Worm (Caenorhabditis elegans) whole organism, early embryonic: Measurements from ENCODE around the gene flh-1.

ENCODE experiments used
- B0310.2 ChIP-seq: sonication (generic microtip); optimal IDR thresholded peaks from 2 replicates; lab custom pipeline; 2016; ENCODE audit warnings: mild to moderate bottlenecking, missing genetic modification characterization, missing compliant biosample characterization
- aly-1 ChIP-seq: sonication (generic microtip); optimal IDR thresholded peaks from 2 replicates; lab custom pipeline; 2016; ENCODE audit warnings: missing genetic modification characterization, missing compliant biosample characterization
- ama-1 ChIP-seq: fragments of 150-350 bp; optimal IDR thresholded peaks from 2 replicates; lab custom pipeline; 2014
- ceh-13 ChIP-seq: fragments of 200-800 bp; sonication (Bioruptor generic); optimal IDR thresholded peaks from 2 replicates; lab custom pipeline; 2018; ENCODE audit warnings: mild to moderate bottlenecking, missing genetic modification characterization, missing compliant biosample characterization
- ceh-36 ChIP-seq: sonication (generic microtip); optimal IDR thresholded peaks from 2 replicates; lab custom pipeline; 2016; ENCODE audit warnings: missing genetic modification characterization, inconsistent platforms, missing compliant biosample characterization
- flt-1 ChIP-seq: fragments of 200-800 bp; sonication (Bioruptor generic); IDR thresholded peaks from 2 replicates; pipeline ENCODE4 v1.3.6; 2022; ENCODE audit warnings: missing genetic modification characterization, missing compliant biosample characterization
- hmbx-1 ChIP-seq: sonication (generic microtip); optimal IDR thresholded peaks from 2 replicates; lab custom pipeline; 2016; ENCODE audit warnings: mild to moderate bottlenecking, missing genetic modification characterization, missing compliant biosample characterization
- sea-1 ChIP-seq: fragments of 200-800 bp; sonication (Bioruptor generic); conservative IDR thresholded peaks from 2 replicates; pipeline ENCODE4 v1.3.6; 2022; ENCODE audit warnings: missing genetic modification characterization, missing compliant biosample characterization
- tbx-11 ChIP-seq: fragments of 200-800 bp; sonication (Bioruptor generic); IDR thresholded peaks from 2 replicates; pipeline ENCODE4 v1.3.6; 2022; ENCODE audit warnings: missing genetic modification characterization, missing compliant biosample characterization
- tbx-37 ChIP-seq: fragments of 200-800 bp; sonication (Bioruptor generic); conservative IDR thresholded peaks from 2 replicates; pipeline ENCODE4 v1.3.6; 2022; ENCODE audit warnings: missing genetic modification reagents, missing genetic modification characterization, missing compliant biosample characterization

DNA sequence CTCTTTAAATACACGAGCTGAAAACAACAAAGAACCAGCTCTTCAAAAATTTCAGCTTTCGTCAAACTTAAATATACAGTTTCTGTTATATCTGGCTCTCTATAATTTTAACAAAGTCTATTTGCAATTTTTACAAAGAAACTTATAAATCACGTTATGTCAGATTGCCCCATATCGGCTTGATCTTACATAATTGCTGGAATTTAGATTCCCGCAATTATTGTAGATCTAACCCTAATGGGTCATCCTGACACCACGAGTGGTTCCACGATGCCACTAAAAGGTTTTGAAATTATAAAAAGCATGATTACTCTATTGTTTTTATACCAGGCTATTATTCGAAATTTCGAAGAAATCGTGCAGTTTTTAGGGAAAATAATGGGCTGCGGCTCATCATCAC is 13.0 kb downstream of the flh-1 start, which contains the start of gene Y11D7A.8:
- TF ChIP-seq hmbx-1, result no peak
- TF ChIP-seq ceh-36 (tag; lab: Kevin White, UChicago), result no peak
- TF ChIP-seq flt-1 (GFP tag; lab: Robert Waterston, UW), result no peak
- no peak for TF ChIP-seq ama-1 (lab: Kevin White, UChicago)
- TF ChIP-seq aly-1, result no peak
- TF ChIP-seq sea-1 (GFP tag; lab: Robert Waterston, UW), result no peak
- TF ChIP-seq tbx-37 (GFP tag; lab: Robert Waterston, UW), result no peak
- no peak for TF ChIP-seq B0310.2 (tag; lab: Kevin White, UChicago)
- no peak for TF ChIP-seq ceh-13 (GFP tag; lab: Kevin White, UChicago)
- no peak for TF ChIP-seq tbx-11 (GFP tag; lab: Robert Waterston, UW)
